Worm (Caenorhabditis elegans) whole organism, L1 larva: ENCODE data around the gene oac-7.
A peak's percentile ranks its signal among the peaks of the same experiment; 100 is the strongest.

Experiments used
- C04F5.9 ChIP-seq: sonication (generic microtip); optimal IDR thresholded peaks from 2 replicates; lab custom pipeline; 2016; ENCODE audit warnings: missing genetic modification characterization, missing compliant biosample characterization
- C34B4.2 ChIP-seq: sonication (generic microtip); optimal IDR thresholded peaks from 2 replicates; lab custom pipeline; 2017; ENCODE audit warnings: mild to moderate bottlenecking, missing genetic modification characterization, missing compliant biosample characterization
- Y116A8C.19 ChIP-seq: sonication (generic microtip); optimal IDR thresholded peaks from 2 replicates; lab custom pipeline; 2016; ENCODE audit warnings: missing compliant biosample characterization, missing genetic modification characterization, borderline replicate concordance
- aha-1 ChIP-seq: fragments of 150-350 bp; optimal IDR thresholded peaks from 2 replicates; lab custom pipeline; 2014; ENCODE audit warnings: missing biosample characterization, missing genetic modification characterization
- alr-1 ChIP-seq: fragments of 200-800 bp; sonication (Bioruptor generic); optimal IDR thresholded peaks from 2 replicates; lab custom pipeline; 2018; ENCODE audit warnings: borderline replicate concordance, mild to moderate bottlenecking, missing genetic modification characterization, missing compliant biosample characterization
- aly-2 ChIP-seq: fragments of 150-350 bp; optimal IDR thresholded peaks from 2 replicates; lab custom pipeline; 2014; ENCODE audit warnings: missing biosample characterization, missing genetic modification characterization
- blmp-1 ChIP-seq: fragments of 150-350 bp; optimal IDR thresholded peaks from 2 replicates; lab custom pipeline; 2014; ENCODE audit warnings: missing biosample characterization, missing genetic modification characterization
- ceh-63 ChIP-seq: fragments of 200-800 bp; sonication (Bioruptor generic); optimal IDR thresholded peaks from 2 replicates; lab custom pipeline; 2018; ENCODE audit warnings: mild to moderate bottlenecking, missing genetic modification characterization, missing compliant biosample characterization
- ceh-8 ChIP-seq: fragments of 200-800 bp; sonication (Bioruptor generic); optimal IDR thresholded peaks from 2 replicates; lab custom pipeline; 2018; ENCODE audit warnings: mild to moderate bottlenecking, missing genetic modification characterization, moderate library complexity, missing compliant biosample characterization
- ceh-82 ChIP-seq, 3 experiments: fragments of 150-350 bp in 1 of 3; sonication (generic microtip) in 2 of 3; optimal IDR thresholded peaks; 2 replicates each; lab custom pipeline; 2014 to 2017; ENCODE audit warnings: missing biosample characterization in 3 of 3, missing genetic modification characterization in 3 of 3
- ceh-90 ChIP-seq: sonication (generic microtip); optimal IDR thresholded peaks from 2 replicates; lab custom pipeline; 2016; ENCODE audit warnings: missing genetic modification characterization, missing compliant biosample characterization
- efl-1 ChIP-seq, 4 experiments: fragments of 150-350 bp; optimal IDR thresholded peaks in 3 of 4; peaks in 1 of 4; 1 replicate in 1 of 4; 2 replicates in 3 of 4; lab custom pipeline; 2014; ENCODE audit warnings: missing biosample characterization in 2 of 4, missing genetic modification characterization in 2 of 4, missing genetic modification reagents in 2 of 4
- egl-13 ChIP-seq: sonication (generic microtip); optimal IDR thresholded peaks from 2 replicates; lab custom pipeline; 2016; ENCODE audit warnings: missing genotype, missing genetic modification reagents, missing genetic modification characterization, missing compliant biosample characterization
- egl-27 ChIP-seq, 2 experiments: fragments of 150-350 bp in 1 of 2; sonication (generic microtip); optimal IDR thresholded peaks; 3 replicates each; lab custom pipeline; 2017 to 2018; ENCODE audit warnings: missing biosample characterization in 2 of 2, missing genetic modification characterization in 2 of 2, missing genetic modification reagents in 2 of 2
- elt-2 ChIP-seq: sonication (generic microtip); optimal IDR thresholded peaks from 2 replicates; lab custom pipeline; 2016; ENCODE audit warnings: missing genetic modification characterization, mild to moderate bottlenecking, inconsistent platforms, missing compliant biosample characterization, missing genetic modification reagents
- fos-1 ChIP-seq: fragments of 150-350 bp; optimal IDR thresholded peaks from 2 replicates; lab custom pipeline; 2014; ENCODE audit warnings: missing biosample characterization, missing genetic modification characterization
- grh-1 ChIP-seq: fragments of 200-800 bp; sonication (Bioruptor generic); IDR thresholded peaks from 2 replicates; pipeline ENCODE4 v1.3.6; 2022; ENCODE audit warnings: missing genetic modification reagents, missing genetic modification characterization, missing compliant biosample characterization
- hlh-17 ChIP-seq: fragments of 200-800 bp; sonication (Bioruptor generic); optimal IDR thresholded peaks from 2 replicates; lab custom pipeline; 2018; ENCODE audit warnings: missing genetic modification characterization, mild to moderate bottlenecking, missing compliant biosample characterization, moderate library complexity, borderline replicate concordance
- hlh-4 ChIP-seq: sonication (generic microtip); optimal IDR thresholded peaks from 2 replicates; lab custom pipeline; 2016; ENCODE audit warnings: mild to moderate bottlenecking, missing genetic modification characterization, missing compliant biosample characterization
- hpl-2 ChIP-seq: fragments of 150-350 bp; optimal IDR thresholded peaks from 2 replicates; lab custom pipeline; 2014; ENCODE audit warnings: missing biosample characterization, missing genetic modification reagents, missing genetic modification characterization
- isw-1 ChIP-seq: fragments of 200-800 bp; sonication (Bioruptor generic); IDR thresholded peaks from 2 replicates; pipeline ENCODE4 v1.3.6; 2022; ENCODE audit warnings: missing genetic modification characterization, missing compliant biosample characterization
- lin-13 ChIP-seq: fragments of 150-350 bp; optimal IDR thresholded peaks from 2 replicates; lab custom pipeline; 2014; ENCODE audit warnings: missing biosample characterization, missing genetic modification reagents, missing genetic modification characterization
- lin-14 ChIP-seq: fragments of 200-800 bp; sonication (Bioruptor generic); optimal IDR thresholded peaks from 2 replicates; lab custom pipeline; 2018; ENCODE audit warnings: mild to moderate bottlenecking, missing genetic modification characterization, moderate library complexity, missing compliant biosample characterization
- lin-15B ChIP-seq: fragments of 150-350 bp; sonication (generic microtip); optimal IDR thresholded peaks from 3 replicates; lab custom pipeline; 2014; ENCODE audit warnings: missing biosample characterization, missing genetic modification characterization
- lin-35 ChIP-seq, 2 experiments: fragments of 150-350 bp; optimal IDR thresholded peaks; 2 replicates each; lab custom pipeline; 2014; ENCODE audit warnings: missing biosample characterization in 2 of 2, missing genetic modification characterization in 2 of 2, missing genetic modification reagents in 2 of 2
- lsy-2 ChIP-seq, 2 experiments: fragments of 150-350 bp; optimal IDR thresholded peaks; 2 replicates each; lab custom pipeline; 2014; ENCODE audit warnings: missing biosample characterization in 2 of 2, missing genetic modification characterization in 2 of 2
- mab-9 ChIP-seq: fragments of 200-800 bp; sonication (Bioruptor generic); IDR thresholded peaks from 2 replicates; pipeline ENCODE4 v1.3.6; 2022; ENCODE audit warnings: missing genetic modification reagents, missing genetic modification characterization, missing compliant biosample characterization
- mdl-1 ChIP-seq, 2 experiments: fragments of 150-350 bp; optimal IDR thresholded peaks; 2 replicates each; lab custom pipeline; 2014 to 2017; ENCODE audit warnings: missing biosample characterization in 2 of 2, missing genetic modification characterization in 2 of 2, inconsistent platforms in 1 of 2
- nhr-12 ChIP-seq: sonication (generic microtip); optimal IDR thresholded peaks from 2 replicates; lab custom pipeline; 2017; ENCODE audit warnings: missing biosample characterization, missing genetic modification characterization
- nhr-20 ChIP-seq: sonication (generic microtip); optimal IDR thresholded peaks from 2 replicates; lab custom pipeline; 2016; ENCODE audit warnings: mild to moderate bottlenecking, missing genetic modification characterization, missing compliant biosample characterization
- nhr-76 ChIP-seq: sonication (generic microtip); optimal IDR thresholded peaks from 2 replicates; lab custom pipeline; 2017; ENCODE audit warnings: missing biosample characterization, missing genetic modification characterization
- nhr-90 ChIP-seq: sonication (generic microtip); optimal IDR thresholded peaks from 2 replicates; lab custom pipeline; 2016; ENCODE audit warnings: mild to moderate bottlenecking, missing genetic modification characterization, missing compliant biosample characterization; ENCODE audit not compliant: poor library complexity
- pax-3 ChIP-seq: fragments of 200-800 bp; sonication (Bioruptor generic); optimal IDR thresholded peaks from 2 replicates; lab custom pipeline; 2018; ENCODE audit warnings: mild to moderate bottlenecking, missing genetic modification characterization, moderate library complexity, missing compliant biosample characterization
- sup-37 ChIP-seq: fragments of 200-800 bp; sonication (Bioruptor generic); optimal IDR thresholded peaks from 2 replicates; lab custom pipeline; 2018; ENCODE audit warnings: mild to moderate bottlenecking, missing genetic modification characterization, missing compliant biosample characterization
- swsn-7 ChIP-seq: sonication (generic microtip); optimal IDR thresholded peaks from 2 replicates; lab custom pipeline; 2016; ENCODE audit warnings: missing genetic modification characterization, missing compliant biosample characterization
- unc-130 ChIP-seq: fragments of 150-350 bp; optimal IDR thresholded peaks from 2 replicates; lab custom pipeline; 2017; ENCODE audit warnings: missing biosample characterization, missing genetic modification characterization, inconsistent platforms
- unc-62 ChIP-seq: fragments of 150-350 bp; optimal IDR thresholded peaks from 2 replicates; lab custom pipeline; 2014; ENCODE audit warnings: missing biosample characterization, missing genetic modification reagents, missing genetic modification characterization
- unc-86 ChIP-seq: sonication (generic microtip); optimal IDR thresholded peaks from 2 replicates; lab custom pipeline; 2016; ENCODE audit warnings: missing genetic modification characterization, missing compliant biosample characterization
- unc-98 ChIP-seq: fragments of 200-800 bp; sonication (Bioruptor generic); IDR thresholded peaks from 2 replicates; pipeline ENCODE4 v1.3.6; 2022; ENCODE audit warnings: missing genetic modification characterization, missing compliant biosample characterization
- xbp-1 ChIP-seq: sonication (generic microtip); optimal IDR thresholded peaks from 2 replicates; lab custom pipeline; 2016; ENCODE audit warnings: missing genetic modification characterization, missing compliant biosample characterization
- ztf-4 ChIP-seq: fragments of 150-350 bp; optimal IDR thresholded peaks from 2 replicates; lab custom pipeline; 2014; ENCODE audit warnings: missing biosample characterization, missing genetic modification characterization

The oac-7 gene

ce11 chrV:16271121-16271520 is 38.5 kb upstream of the oac-7 start, which contains the start of gene T13F3.6:
T13F3.6 (minus strand) TSS chrV:16271221.
- TF ChIP-seq alr-1 (tag; lab: Kevin White, UChicago) (no peak), unc-130 (no peak), hpl-2 (GFP tag; lab: Kevin White, UChicago) (no peak), mab-9 (no peak), xbp-1 (tag; lab: Kevin White, UChicago) (no peak), Y116A8C.19 (tag; lab: Kevin White, UChicago) (no peak), egl-13 (tag; lab: Kevin White, UChicago) (no peak), lin-13 (GFP tag; lab: Kevin White, UChicago) (no peak), mdl-1 (tag; optimal IDR thresholded peaks at IDR 0.05; lab: Kevin White, UChicago) (no peak), sup-37 (GFP tag; lab: Kevin White, UChicago) (no peak), unc-62 (GFP tag; lab: Kevin White, UChicago) (no peak), hlh-17 (no peak), isw-1 (GFP tag; lab: Robert Waterston, UW) (no peak), C34B4.2 (tag; lab: Kevin White, UChicago) (no peak), lsy-2 (tag; optimal IDR thresholded peaks at IDR 0.05; lab: Kevin White, UChicago) (no peak), grh-1 (GFP tag; lab: Robert Waterston, UW) (no peak), ceh-90 (tag; lab: Kevin White, UChicago) (no peak), pax-3 (tag; lab: Kevin White, UChicago) (no peak)

ce11 chrV:16275347-16275746 is 34.3 kb upstream of the oac-7 start, which contains the start of gene pacl-1:
pacl-1 (minus strand) TSS chrV:16275447.
- TF ChIP-seq Y116A8C.19 (tag; lab: Kevin White, UChicago) (no peak), unc-98 (GFP tag; lab: Robert Waterston, UW) (no peak), hlh-4 (tag; lab: Kevin White, UChicago) (no peak), pax-3 (tag; lab: Kevin White, UChicago) (no peak), lin-15B (tag; lab: Kevin White, UChicago) (no peak), fos-1 (tag; lab: Kevin White, UChicago) (no peak), C04F5.9 (no peak), nhr-12 (tag; lab: Kevin White, UChicago) (no peak), aly-2 (tag; lab: Kevin White, UChicago) (no peak)

ce11 chrV:16277918-16278317 is 31.7 kb upstream of the oac-7 start, which contains the start of gene cyp-37B1:
cyp-37B1 (plus strand) TSS chrV:16278116.
- peak; percentile 38 for TF ChIP-seq nhr-90 (tag; lab: Kevin White, UChicago)
- no peak for TF ChIP-seq egl-27 (tag; optimal IDR thresholded peaks at IDR 0.05; lab: Kevin White, UChicago)
- peak; percentile 59 for TF ChIP-seq nhr-20
- peak in 1 of 2 experiments; percentile 34 for TF ChIP-seq lin-35 (GFP tag; optimal IDR thresholded peaks at IDR 0.05; lab: Kevin White, UChicago)
- no peak for TF ChIP-seq ceh-82 (tag; optimal IDR thresholded peaks at IDR 0.05; lab: Kevin White, UChicago)
- peak; percentile 95 for TF ChIP-seq elt-2 (tag; lab: Kevin White, UChicago)

ce11 chrV:16282147-16282546 is 27.5 kb upstream of the oac-7 start, which contains the start of gene F28G4.2:
F28G4.2 (minus strand) TSS chrV:16282321.
- peak; percentile 78 for TF ChIP-seq blmp-1 (tag; lab: Kevin White, UChicago)
- TF ChIP-seq nhr-76 (tag; lab: Kevin White, UChicago), result no peak
- TF ChIP-seq, all 84 proteins: peak for 1

- TF ChIP-seq swsn-7 (tag; lab: Kevin White, UChicago), result no peak
- no peak for TF ChIP-seq unc-86 (tag; lab: Kevin White, UChicago)
- no peak for TF ChIP-seq egl-13 (tag; lab: Kevin White, UChicago)
- no peak for TF ChIP-seq Y116A8C.19 (tag; lab: Kevin White, UChicago)
- TF ChIP-seq aha-1 (tag; lab: Kevin White, UChicago), result no peak
- TF ChIP-seq blmp-1 (tag; lab: Kevin White, UChicago), result no peak
- no peak for TF ChIP-seq ceh-63
- TF ChIP-seq efl-1 (optimal IDR thresholded peaks at IDR 0.05; lab: Kevin White, UChicago), result no peak
- TF ChIP-seq efl-1 (GFP tag; optimal IDR thresholded peaks at IDR 0.05 in 1 of 2; lab: Kevin White, UChicago), result no peak
- TF ChIP-seq lin-14 (GFP tag; lab: Kevin White, UChicago), result no peak
- no peak for TF ChIP-seq xbp-1 (tag; lab: Kevin White, UChicago)
- TF ChIP-seq ceh-8 (GFP tag; lab: Kevin White, UChicago), result no peak
- TF ChIP-seq lin-15B (tag; lab: Kevin White, UChicago), result no peak
- no peak for TF ChIP-seq mdl-1 (tag; optimal IDR thresholded peaks at IDR 0.05; lab: Kevin White, UChicago)
- no peak for TF ChIP-seq ztf-4
Measured at ce11 chrV:16285794-16286193, 23.8 kb upstream of the oac-7 start, which contains the start of gene F28G4.4. F28G4.4 (minus strand) TSS chrV:16285894.
